Fruit fly (Drosophila melanogaster) whole organism, embryonic: ENCODE data around the gene mRRF2.

Experiments used
- Abd-B ChIP-seq: fragments of 200-800 bp; sonication (Bioruptor generic); optimal IDR thresholded peaks from 2 replicates; lab custom pipeline; 2018; ENCODE audit warnings: missing biosample characterization, mild to moderate bottlenecking, missing genetic modification characterization, moderate library complexity
- CG11085 ChIP-seq: fragments of 200-800 bp; sonication (Bioruptor generic); IDR thresholded peaks from 2 replicates; pipeline ENCODE4 v1.3.6; 2022; ENCODE audit warnings: missing biosample characterization, missing genetic modification characterization
- CG12769 ChIP-seq: fragments of 200-800 bp; sonication (Bioruptor generic); optimal IDR thresholded peaks from 2 replicates; lab custom pipeline; 2019; ENCODE audit warnings: missing biosample characterization, mild to moderate bottlenecking, missing genetic modification characterization, moderate library complexity
- CG13123 ChIP-seq: fragments of 200-800 bp; sonication (Bioruptor generic); optimal IDR thresholded peaks from 2 replicates; lab custom pipeline; 2016; ENCODE audit warnings: missing biosample characterization, missing genetic modification characterization
- CG16779 ChIP-seq: fragments of 200-800 bp; sonication (Bioruptor generic); IDR thresholded peaks from 2 replicates; pipeline ENCODE4 v1.3.6; 2022; ENCODE audit warnings: missing biosample characterization, missing genetic modification characterization
- CG17359 ChIP-seq: fragments of 200-800 bp; sonication (Bioruptor generic); optimal IDR thresholded peaks from 3 replicates; lab custom pipeline; 2018; ENCODE audit warnings: missing biosample characterization, mild to moderate bottlenecking, missing genetic modification characterization, moderate library complexity
- CG2199 ChIP-seq: fragments of 200-800 bp; sonication (Bioruptor generic); IDR thresholded peaks from 3 replicates; pipeline ENCODE4 v1.3.6; 2022; ENCODE audit warnings: missing biosample characterization, missing genetic modification characterization
- CG2202 ChIP-seq: fragments of 200-800 bp; sonication (Bioruptor generic); optimal IDR thresholded peaks from 2 replicates; lab custom pipeline; 2018; ENCODE audit warnings: missing biosample characterization, mild to moderate bottlenecking, missing genetic modification characterization
- CG2875 ChIP-seq: fragments of 200-800 bp; sonication (Bioruptor generic); optimal IDR thresholded peaks from 2 replicates; lab custom pipeline; 2017; ENCODE audit warnings: missing biosample characterization, mild to moderate bottlenecking, missing genetic modification characterization, missing genetic modification reagents
- CG2889 ChIP-seq: fragments of 200-800 bp; sonication (Bioruptor generic); IDR thresholded peaks from 3 replicates; pipeline ENCODE4 v1.3.6; 2022; ENCODE audit warnings: missing biosample characterization, missing genetic modification characterization
- CG31388 ChIP-seq: fragments of 200-800 bp; sonication (Bioruptor generic); optimal IDR thresholded peaks from 2 replicates; lab custom pipeline; 2016; ENCODE audit warnings: missing biosample characterization, missing genetic modification characterization
- CG33213 ChIP-seq: fragments of 200-800 bp; sonication (Bioruptor generic); optimal IDR thresholded peaks from 3 replicates; lab custom pipeline; 2016; ENCODE audit warnings: missing biosample characterization, missing genetic modification characterization
- CG6272 ChIP-seq: fragments of 200-800 bp; sonication (Bioruptor generic); IDR thresholded peaks from 2 replicates; pipeline ENCODE4 v1.3.6; 2022; ENCODE audit warnings: missing biosample characterization, missing genetic modification characterization
- CG8290 ChIP-seq, 3 experiments: fragments of 200-800 bp; sonication (Bioruptor generic); optimal IDR thresholded peaks; 2 replicates each; lab custom pipeline; 2016 to 2019; ENCODE audit warnings: missing biosample characterization in 3 of 3, missing genetic modification characterization in 3 of 3, mild to moderate bottlenecking in 2 of 3, moderate library complexity in 1 of 3
- CG8478 ChIP-seq: fragments of >200 bp; optimal IDR thresholded peaks from 2 replicates; lab custom pipeline; 2018
- CG9609 ChIP-seq: fragments of 200-800 bp; sonication (Bioruptor generic); optimal IDR thresholded peaks from 3 replicates; lab custom pipeline; 2016; ENCODE audit warnings: missing biosample characterization, missing genetic modification characterization
- CG9876 ChIP-seq: fragments of 200-800 bp; sonication (Bioruptor generic); optimal IDR thresholded peaks from 2 replicates; lab custom pipeline; 2016; ENCODE audit warnings: missing biosample characterization, missing genetic modification characterization
- Dek ChIP-seq: fragments of 200-800 bp; sonication (Bioruptor generic); optimal IDR thresholded peaks from 3 replicates; lab custom pipeline; 2019; ENCODE audit warnings: missing biosample characterization, mild to moderate bottlenecking, missing genetic modification characterization, moderate library complexity
- Dip3 ChIP-seq: fragments of 200-800 bp; sonication (Bioruptor generic); optimal IDR thresholded peaks from 3 replicates; lab custom pipeline; 2016; ENCODE audit warnings: missing biosample characterization, missing genetic modification characterization
- Eip74EF ChIP-seq, 2 experiments: fragments of 200-800 bp in 1 of 2; fragments of >200 bp in 1 of 2; sonication (Bioruptor generic) in 1 of 2; optimal IDR thresholded peaks; 2 replicates each; lab custom pipeline; 2017 to 2019; ENCODE audit warnings: missing biosample characterization in 2 of 2, missing genetic modification characterization in 2 of 2, mild to moderate bottlenecking in 1 of 2, moderate library complexity in 1 of 2
- Gsc ChIP-seq: fragments of 200-800 bp; sonication (Bioruptor generic); IDR thresholded peaks from 2 replicates; pipeline ENCODE4 v1.3.6; 2022; ENCODE audit warnings: missing biosample characterization, missing genetic modification characterization
- HHEX ChIP-seq: fragments of 200-800 bp; sonication (Bioruptor generic); optimal IDR thresholded peaks from 3 replicates; lab custom pipeline; 2017; ENCODE audit warnings: missing biosample characterization, mild to moderate bottlenecking, missing genetic modification characterization, missing genetic modification reagents
- HLH4C ChIP-seq: fragments of 200-800 bp; sonication (Bioruptor generic); IDR thresholded peaks from 3 replicates; pipeline ENCODE4 v1.3.6; 2022; ENCODE audit warnings: missing biosample characterization, missing genetic modification characterization; ENCODE audit not compliant: partially characterized antibody
- HLHmδ ChIP-seq: fragments of 200-800 bp; sonication (Bioruptor generic); optimal IDR thresholded peaks from 2 replicates; lab custom pipeline; 2018; ENCODE audit warnings: missing biosample characterization, mild to moderate bottlenecking, missing genetic modification characterization, moderate library complexity
- Lim3 ChIP-seq: fragments of 200-800 bp; sonication (Bioruptor generic); IDR thresholded peaks from 2 replicates; pipeline ENCODE4 v1.3.6; 2022; ENCODE audit warnings: missing biosample characterization, missing genetic modification characterization
- NC2α ChIP-seq: fragments of 200-800 bp; sonication (Bioruptor generic); optimal IDR thresholded peaks from 2 replicates; lab custom pipeline; 2016; ENCODE audit warnings: missing biosample characterization, missing genetic modification characterization
- NFAT ChIP-seq: fragments of 200-800 bp; sonication (Bioruptor generic); IDR thresholded peaks from 2 replicates; pipeline ENCODE4 v1.3.6; 2022; ENCODE audit warnings: missing biosample characterization, missing genetic modification characterization
- Side ChIP-seq: fragments of 200-800 bp; sonication (Bioruptor generic); optimal IDR thresholded peaks from 2 replicates; lab custom pipeline; 2016; ENCODE audit warnings: missing biosample characterization, missing genetic modification characterization
- Stat92E ChIP-seq, 3 experiments: fragments of >200 bp in 2 of 3; fragments of 200-800 bp in 1 of 3; sonication (Bioruptor generic) in 1 of 3; optimal IDR thresholded peaks; 2 replicates each; lab custom pipeline; 2017 to 2019; ENCODE audit warnings: missing biosample characterization in 3 of 3, missing genetic modification characterization in 3 of 3, mild to moderate bottlenecking in 1 of 3, moderate library complexity in 1 of 3
- Trl ChIP-seq, 3 experiments: fragments of >200 bp in 2 of 3; fragments of 200-800 bp in 1 of 3; sonication (Bioruptor generic) in 1 of 3; optimal IDR thresholded peaks; 2 replicates in 1 of 3; 3 replicates in 2 of 3; lab custom pipeline; 2016 to 2017; ENCODE audit warnings: missing biosample characterization in 1 of 3, missing genetic modification characterization in 1 of 3
- bbx ChIP-seq: fragments of 200-800 bp; sonication (Bioruptor generic); IDR thresholded peaks from 2 replicates; pipeline ENCODE4 v1.3.6; 2022; ENCODE audit warnings: missing biosample characterization, missing genetic modification characterization; ENCODE audit not compliant: partially characterized antibody
- bowl ChIP-seq: fragments of 200-800 bp; sonication (Bioruptor generic); IDR thresholded peaks from 2 replicates; pipeline ENCODE4 v1.3.6; 2022; ENCODE audit warnings: missing biosample characterization, missing genetic modification characterization
- br ChIP-seq: fragments of >200 bp; optimal IDR thresholded peaks from 2 replicates; lab custom pipeline; 2017
- bsh ChIP-seq, 2 experiments: fragments of 200-800 bp; sonication (Bioruptor generic); optimal IDR thresholded peaks; 2 replicates each; lab custom pipeline; 2017 to 2018; ENCODE audit warnings: mild to moderate bottlenecking in 2 of 2, missing biosample characterization in 2 of 2, missing genetic modification characterization in 2 of 2, moderate library complexity in 1 of 2
- da ChIP-seq: fragments of 200-800 bp; sonication (Bioruptor generic); optimal IDR thresholded peaks from 2 replicates; lab custom pipeline; 2016; ENCODE audit warnings: missing biosample characterization, missing genetic modification characterization
- danr ChIP-seq: fragments of 200-800 bp; sonication (Bioruptor generic); IDR thresholded peaks from 2 replicates; pipeline ENCODE4 v1.3.6; 2022; ENCODE audit warnings: missing biosample characterization, missing genetic modification characterization
- dmrt99B ChIP-seq: fragments of 200-800 bp; sonication (Bioruptor generic); optimal IDR thresholded peaks from 2 replicates; lab custom pipeline; 2018; ENCODE audit warnings: missing biosample characterization, mild to moderate bottlenecking, missing genetic modification characterization, moderate library complexity
- dpn ChIP-seq, 2 experiments: fragments of 200-800 bp; sonication (Bioruptor generic); optimal IDR thresholded peaks; 3 replicates each; lab custom pipeline; 2016; ENCODE audit warnings: missing biosample characterization in 2 of 2, missing genetic modification characterization in 2 of 2
- dysf ChIP-seq: fragments of 200-800 bp; sonication (Bioruptor generic); IDR thresholded peaks from 3 replicates; pipeline ENCODE4 v1.3.6; 2022; ENCODE audit warnings: missing biosample characterization, missing genetic modification characterization
- gro ChIP-seq: fragments of 200-800 bp; sonication (Bioruptor generic); optimal IDR thresholded peaks from 2 replicates; lab custom pipeline; 2016; ENCODE audit warnings: missing biosample characterization, missing genetic modification characterization
- lbe ChIP-seq: fragments of 200-800 bp; sonication (Bioruptor generic); optimal IDR thresholded peaks from 2 replicates; lab custom pipeline; 2016; ENCODE audit warnings: missing biosample characterization, mild to moderate bottlenecking, missing genetic modification characterization
- nerfin-1 ChIP-seq: fragments of 200-800 bp; sonication (Bioruptor generic); optimal IDR thresholded peaks from 3 replicates; lab custom pipeline; 2019; ENCODE audit warnings: missing biosample characterization, mild to moderate bottlenecking, missing genetic modification characterization, moderate library complexity
- onecut ChIP-seq: fragments of 200-800 bp; sonication (Bioruptor generic); IDR thresholded peaks from 2 replicates; pipeline ENCODE4 v1.3.6; 2022; ENCODE audit warnings: missing biosample characterization, missing genetic modification characterization
- peb ChIP-seq: fragments of 200-800 bp; sonication (Bioruptor generic); IDR thresholded peaks from 2 replicates; pipeline ENCODE4 v1.3.6; 2022; ENCODE audit warnings: missing biosample characterization, missing genetic modification characterization
- pfk ChIP-seq: fragments of 200-800 bp; sonication (Bioruptor generic); optimal IDR thresholded peaks from 2 replicates; lab custom pipeline; 2018; ENCODE audit warnings: missing biosample characterization, mild to moderate bottlenecking, missing genetic modification characterization, moderate library complexity
- pita ChIP-seq: fragments of 200-800 bp; sonication (Bioruptor generic); optimal IDR thresholded peaks from 2 replicates; lab custom pipeline; 2017; ENCODE audit warnings: missing biosample characterization, mild to moderate bottlenecking, missing genetic modification characterization
- seq ChIP-seq: fragments of 200-800 bp; sonication (Bioruptor generic); IDR thresholded peaks from 2 replicates; pipeline ENCODE4 v1.3.6; 2022; ENCODE audit warnings: missing biosample characterization, missing genetic modification characterization
- sna ChIP-seq: fragments of 200-800 bp; sonication (Bioruptor generic); IDR thresholded peaks from 2 replicates; pipeline ENCODE4 v1.3.6; 2022; ENCODE audit warnings: missing biosample characterization, missing genetic modification characterization; ENCODE audit not compliant: partially characterized antibody
- wek ChIP-seq: fragments of 200-800 bp; sonication (Bioruptor generic); optimal IDR thresholded peaks from 3 replicates; lab custom pipeline; 2018; ENCODE audit warnings: missing biosample characterization, mild to moderate bottlenecking, missing genetic modification characterization, moderate library complexity
- z ChIP-seq: fragments of 200-800 bp; sonication (Bioruptor generic); IDR thresholded peaks from 3 replicates; pipeline ENCODE4 v1.3.6; 2022; ENCODE audit warnings: missing biosample characterization, missing genetic modification characterization

Gene mRRF2

DNA sequence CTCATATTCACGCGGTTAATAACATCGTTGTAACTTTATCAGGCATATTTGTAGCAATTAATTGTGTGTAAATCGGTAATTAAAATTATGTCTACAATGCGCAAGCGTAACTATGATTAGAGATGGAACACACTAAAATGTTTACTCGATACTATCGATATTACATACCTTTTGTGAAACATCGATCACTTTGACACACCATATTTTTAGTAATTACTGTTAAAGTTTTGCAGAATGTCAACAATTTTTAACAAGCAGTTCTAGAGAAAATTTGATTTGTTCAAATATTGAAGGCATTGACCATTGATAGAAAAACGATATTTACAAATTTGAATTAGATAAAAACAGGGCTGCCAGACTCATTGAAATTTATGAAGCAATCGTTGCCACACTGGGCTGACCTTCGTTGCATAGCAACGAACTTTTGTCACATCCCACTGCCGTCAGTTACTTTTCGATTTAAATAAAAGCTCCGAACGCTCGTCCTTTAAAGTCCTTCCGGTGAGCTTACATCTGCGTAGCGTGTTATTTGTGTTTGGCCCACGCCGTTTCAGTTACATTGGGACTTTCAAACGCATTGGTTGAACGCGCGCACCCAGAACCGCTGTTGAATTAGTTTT lies 25.9 kb downstream of the mRRF2 start, which contains the start of the genes loco and wake (continued):
- TF ChIP-seq Dek (tag; lab: Kevin White, UChicago) (no peak), CG33213 (GFP tag; lab: Kevin White, UChicago) (peak; percentile 83), CG31388 (GFP tag; lab: Kevin White, UChicago) (no peak), nerfin-1 (tag; lab: Kevin White, UChicago) (no peak), CG11085 (no peak), CG2199 (GFP tag; lab: Robert Waterston, UW) (no peak), CG9609 (GFP tag; lab: Kevin White, UChicago) (no peak), CG16779 (GFP tag; lab: Robert Waterston, UW) (no peak), CG13123 (GFP tag; lab: Kevin White, UChicago) (no peak), br (no peak), Eip74EF (GFP tag; optimal IDR thresholded peaks at IDR 0.05; lab: Kevin White, UChicago) (no peak), CG6272 (0 out of 2 replicates have a peak, but pooled peaks have one; percentile 4), Gsc (no peak), onecut (no peak), wek (GFP tag; lab: Kevin White, UChicago) (no peak), Abd-B (GFP tag; lab: Kevin White, UChicago) (no peak), dmrt99B (tag; lab: Kevin White, UChicago) (no peak), CG8290 (GFP tag; optimal IDR thresholded peaks at IDR 0.05; lab: Kevin White, UChicago) (peak; percentile 76), CG8290 (tag; optimal IDR thresholded peaks at IDR 0.05; lab: Kevin White, UChicago) (peak; percentile 2 to 45), dpn (GFP tag; optimal IDR thresholded peaks at IDR 0.05; lab: Kevin White, UChicago) (no peak), danr (GFP tag; lab: Robert Waterston, UW) (no peak), dysf (GFP tag; lab: Robert Waterston, UW) (no peak), CG12769 (tag; lab: Kevin White, UChicago) (no peak), Trl (optimal IDR thresholded peaks at IDR 0.05; lab: Kevin White, UChicago) (peak in 1 of 2 experiments; percentile 9), Trl (GFP tag; optimal IDR thresholded peaks at IDR 0.05; lab: Kevin White, UChicago) (no peak), da (GFP tag; lab: Kevin White, UChicago) (no peak), NC2α (GFP tag; lab: Kevin White, UChicago) (no peak), lbe (GFP tag; lab: Kevin White, UChicago) (no peak), peb (GFP tag; lab: Robert Waterston, UW) (no peak), CG17359 (no peak), bowl (GFP tag; lab: Robert Waterston, UW) (no peak), CG9876 (no peak), CG8478 (lab: Kevin White, UChicago) (peak; percentile 12), z (GFP tag; lab: Robert Waterston, UW) (no peak), bbx (GFP tag; lab: Robert Waterston, UW) (peak; percentile 84), gro (GFP tag; lab: Kevin White, UChicago) (peak; percentile 20), Side (GFP tag; lab: Kevin White, UChicago) (peak; percentile 7), CG2202 (tag; lab: Kevin White, UChicago) (no peak), CG2875 (GFP tag; lab: Kevin White, UChicago) (no peak), CG2889 (GFP tag; lab: Robert Waterston, UW) (no peak), bsh (GFP tag; optimal IDR thresholded peaks at IDR 0.05; lab: Kevin White, UChicago) (no peak), Lim3 (GFP tag; lab: Robert Waterston, UW) (no peak), HLH4C (GFP tag; lab: Robert Waterston, UW) (peak; percentile 87), pita (GFP tag; lab: Kevin White, UChicago) (no peak), Stat92E (GFP tag; optimal IDR thresholded peaks at IDR 0.05; lab: Kevin White, UChicago) (no peak), Dip3 (peak; percentile 4), HLHmδ (GFP tag; lab: Kevin White, UChicago) (no peak), HHEX (GFP tag; lab: Kevin White, UChicago) (no peak), pfk (GFP tag; lab: Kevin White, UChicago) (no peak), seq (GFP tag; lab: Robert Waterston, UW) (no peak), NFAT (GFP tag; lab: Robert Waterston, UW) (peak; percentile 3; the same call in 1 of the 2 replicates), sna (GFP tag; lab: Robert Waterston, UW) (peak; percentile 97)
